Fruit fly (Drosophila melanogaster) whole organism: ENCODE data around the gene Tbc1d22.

ENCODE experiments used
- EcR ChIP-seq, 2 experiments: fragments of >200 bp; optimal IDR thresholded peaks; 2 replicates each; lab custom pipeline; 2017; ENCODE audit warnings: missing biosample characterization in 2 of 2, missing genetic modification characterization in 2 of 2, missing genetic modification reagents in 2 of 2
- usp ChIP-seq: fragments of >200 bp; optimal IDR thresholded peaks from 2 replicates; lab custom pipeline; 2017; ENCODE audit warnings: missing biosample characterization, missing genetic modification characterization, mixed read lengths

DNA sequence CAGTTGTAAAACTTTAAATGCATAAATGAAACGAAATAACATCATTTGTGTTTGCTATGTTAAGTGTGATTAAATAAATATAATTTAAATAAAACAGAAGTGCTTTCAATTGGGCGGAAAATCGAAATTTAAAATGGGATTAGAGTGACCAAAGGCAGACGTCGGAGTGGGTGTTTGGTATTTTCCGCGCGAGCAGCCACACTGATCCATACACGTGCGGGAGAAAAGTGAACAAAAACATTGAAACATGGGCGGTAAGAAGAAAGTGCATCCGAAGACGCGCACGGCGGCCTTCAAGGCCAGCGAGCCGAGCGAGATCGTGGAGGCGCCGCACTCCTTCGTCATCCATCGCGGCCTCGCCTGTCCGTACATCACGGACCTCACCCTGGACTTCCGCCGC lies 14.1 kb downstream of the Tbc1d22 start, which contains the start of gene ppan:
- TF ChIP-seq usp (GFP tag; lab: Kevin White, UChicago) (no peak), EcR (GFP tag; optimal IDR thresholded peaks at IDR 0.05; lab: Kevin White, UChicago) (no peak)
